Worm (Caenorhabditis elegans) whole organism, early embryonic: ENCODE data around the gene clh-4.
A peak's percentile ranks its signal among the peaks of the same experiment; 100 is the strongest.

ENCODE experiments used
- B0310.2 ChIP-seq: sonication (generic microtip); optimal IDR thresholded peaks from 2 replicates; lab custom pipeline; 2016; ENCODE audit warnings: mild to moderate bottlenecking, missing genetic modification characterization, missing compliant biosample characterization
- F13C5.2 ChIP-seq: sonication (generic microtip); optimal IDR thresholded peaks from 2 replicates; lab custom pipeline; 2017; ENCODE audit warnings: mild to moderate bottlenecking, missing genetic modification characterization, inconsistent platforms, missing compliant biosample characterization
- aly-1 ChIP-seq: sonication (generic microtip); optimal IDR thresholded peaks from 2 replicates; lab custom pipeline; 2016; ENCODE audit warnings: missing genetic modification characterization, missing compliant biosample characterization
- ama-1 ChIP-seq: fragments of 150-350 bp; optimal IDR thresholded peaks from 2 replicates; lab custom pipeline; 2014
- ceh-13 ChIP-seq: fragments of 200-800 bp; sonication (Bioruptor generic); optimal IDR thresholded peaks from 2 replicates; lab custom pipeline; 2018; ENCODE audit warnings: mild to moderate bottlenecking, missing genetic modification characterization, missing compliant biosample characterization
- ceh-36 ChIP-seq: sonication (generic microtip); optimal IDR thresholded peaks from 2 replicates; lab custom pipeline; 2016; ENCODE audit warnings: missing genetic modification characterization, inconsistent platforms, missing compliant biosample characterization
- ets-7 ChIP-seq: sonication (generic microtip); optimal IDR thresholded peaks from 2 replicates; lab custom pipeline; 2016; ENCODE audit warnings: missing genotype, missing genetic modification characterization, missing compliant biosample characterization
- flt-1 ChIP-seq: fragments of 200-800 bp; sonication (Bioruptor generic); IDR thresholded peaks from 2 replicates; pipeline ENCODE4 v1.3.6; 2022; ENCODE audit warnings: missing genetic modification characterization, missing compliant biosample characterization
- hmbx-1 ChIP-seq: sonication (generic microtip); optimal IDR thresholded peaks from 2 replicates; lab custom pipeline; 2016; ENCODE audit warnings: mild to moderate bottlenecking, missing genetic modification characterization, missing compliant biosample characterization
- hmg-4 ChIP-seq: fragments of 200-800 bp; sonication (Bioruptor generic); optimal IDR thresholded peaks from 2 replicates; lab custom pipeline; 2018; ENCODE audit warnings: mild to moderate bottlenecking, missing genetic modification characterization, missing compliant biosample characterization
- hnd-1 ChIP-seq: sonication (generic microtip); optimal IDR thresholded peaks from 2 replicates; lab custom pipeline; 2016; ENCODE audit warnings: missing genetic modification characterization, missing compliant biosample characterization
- pes-1 ChIP-seq: fragments of 200-800 bp; sonication (Bioruptor generic); IDR thresholded peaks from 2 replicates; pipeline ENCODE4 v1.3.6; 2022; ENCODE audit warnings: missing genetic modification reagents, missing genetic modification characterization, missing compliant biosample characterization
- scrt-1 ChIP-seq: fragments of 200-800 bp; sonication (Bioruptor generic); IDR thresholded peaks from 2 replicates; pipeline ENCODE4 v1.3.6; 2022; ENCODE audit warnings: missing genetic modification characterization, missing compliant biosample characterization
- sea-1 ChIP-seq: fragments of 200-800 bp; sonication (Bioruptor generic); conservative IDR thresholded peaks from 2 replicates; pipeline ENCODE4 v1.3.6; 2022; ENCODE audit warnings: missing genetic modification characterization, missing compliant biosample characterization
- tbx-11 ChIP-seq: fragments of 200-800 bp; sonication (Bioruptor generic); IDR thresholded peaks from 2 replicates; pipeline ENCODE4 v1.3.6; 2022; ENCODE audit warnings: missing genetic modification characterization, missing compliant biosample characterization
- tbx-37 ChIP-seq: fragments of 200-800 bp; sonication (Bioruptor generic); conservative IDR thresholded peaks from 2 replicates; pipeline ENCODE4 v1.3.6; 2022; ENCODE audit warnings: missing genetic modification reagents, missing genetic modification characterization, missing compliant biosample characterization
- tra-4 ChIP-seq: sonication (generic microtip); optimal IDR thresholded peaks from 2 replicates; lab custom pipeline; 2017; ENCODE audit warnings: missing genetic modification characterization, missing compliant biosample characterization

clh-4 gene

ce11 chrX:4145051-4145826 is 44.9 kb upstream of the clh-4 start:
- TF ChIP-seq hmg-4 (GFP tag; lab: Kevin White, UChicago), result no peak
- TF ChIP-seq tbx-11, result peak; percentile 54; the same call in 1 of the 2 replicates
- TF ChIP-seq F13C5.2 (tag; lab: Kevin White, UChicago), result peak; percentile 31

- TF ChIP-seq tbx-11 (no peak), tra-4 (tag; lab: Kevin White, UChicago) (no peak), tbx-37 (GFP tag; lab: Robert Waterston, UW) (no peak), ceh-13 (GFP tag; lab: Kevin White, UChicago) (no peak), pes-1 (GFP tag; lab: Robert Waterston, UW) (no peak), F13C5.2 (tag; lab: Kevin White, UChicago) (no peak), ets-7 (no peak), B0310.2 (tag; lab: Kevin White, UChicago) (no peak), hnd-1 (tag; lab: Kevin White, UChicago) (no peak), aly-1 (no peak), ama-1 (lab: Kevin White, UChicago) (no peak), flt-1 (no peak), sea-1 (GFP tag; lab: Robert Waterston, UW) (no peak), ceh-36 (tag; lab: Kevin White, UChicago) (no peak), scrt-1 (GFP tag; lab: Robert Waterston, UW) (no peak), hmbx-1 (no peak), hmg-4 (GFP tag; lab: Kevin White, UChicago) (no peak)
Observed at ce11 chrX:4144136-4144781, 43.9 kb upstream of the clh-4 start.

ce11 chrX:4143260-4144018 is 43.1 kb upstream of the clh-4 start:
- TF ChIP-seq hnd-1 (tag; lab: Kevin White, UChicago), result no peak
- no peak for TF ChIP-seq flt-1
- TF ChIP-seq tbx-11, result no peak
- TF ChIP-seq aly-1, result no peak
- TF ChIP-seq pes-1 (GFP tag; lab: Robert Waterston, UW), result no peak
- TF ChIP-seq sea-1 (GFP tag; lab: Robert Waterston, UW), result no peak
- no peak for TF ChIP-seq ceh-36 (tag; lab: Kevin White, UChicago)
- no peak for TF ChIP-seq B0310.2 (tag; lab: Kevin White, UChicago)
- TF ChIP-seq ceh-13 (GFP tag; lab: Kevin White, UChicago), result no peak
- no peak for TF ChIP-seq ama-1 (lab: Kevin White, UChicago)
- TF ChIP-seq hmg-4 (GFP tag; lab: Kevin White, UChicago), result no peak
- no peak for TF ChIP-seq hmbx-1
- TF ChIP-seq tbx-37 (GFP tag; lab: Robert Waterston, UW), result no peak
- no peak for TF ChIP-seq F13C5.2 (tag; lab: Kevin White, UChicago)
- no peak for TF ChIP-seq scrt-1 (GFP tag; lab: Robert Waterston, UW)
- no peak for TF ChIP-seq tra-4 (tag; lab: Kevin White, UChicago)
- no peak for TF ChIP-seq ets-7

ce11 chrX:4142648-4143259 is 42.4 kb upstream of the clh-4 start:
- TF ChIP-seq ceh-36 (tag; lab: Kevin White, UChicago) (no peak), ets-7 (no peak), hmbx-1 (no peak), hmg-4 (GFP tag; lab: Kevin White, UChicago) (no peak), B0310.2 (tag; lab: Kevin White, UChicago) (no peak), flt-1 (no peak), pes-1 (GFP tag; lab: Robert Waterston, UW) (no peak), tbx-37 (GFP tag; lab: Robert Waterston, UW) (no peak), hnd-1 (tag; lab: Kevin White, UChicago) (no peak), scrt-1 (GFP tag; lab: Robert Waterston, UW) (no peak), tbx-11 (no peak), ceh-13 (GFP tag; lab: Kevin White, UChicago) (no peak), aly-1 (no peak), ama-1 (lab: Kevin White, UChicago) (no peak), tra-4 (tag; lab: Kevin White, UChicago) (no peak), sea-1 (GFP tag; lab: Robert Waterston, UW) (no peak), F13C5.2 (tag; lab: Kevin White, UChicago) (no peak)

- no peak for TF ChIP-seq ceh-13 (GFP tag; lab: Kevin White, UChicago)
- TF ChIP-seq pes-1 (GFP tag; lab: Robert Waterston, UW), result no peak
- no peak for TF ChIP-seq hnd-1 (tag; lab: Kevin White, UChicago)
- no peak for TF ChIP-seq tbx-37 (GFP tag; lab: Robert Waterston, UW)
- TF ChIP-seq aly-1, result no peak
- TF ChIP-seq sea-1 (GFP tag; lab: Robert Waterston, UW), result no peak
- no peak for TF ChIP-seq F13C5.2 (tag; lab: Kevin White, UChicago)
- TF ChIP-seq ama-1 (lab: Kevin White, UChicago), result no peak
- TF ChIP-seq scrt-1 (GFP tag; lab: Robert Waterston, UW), result no peak
- no peak for TF ChIP-seq tbx-11
- TF ChIP-seq ceh-36 (tag; lab: Kevin White, UChicago), result no peak
- no peak for TF ChIP-seq tra-4 (tag; lab: Kevin White, UChicago)
Observed at ce11 chrX:4142202-4142601, 41.8 kb upstream of the clh-4 start.
